Fruit fly (Drosophila melanogaster): Measurements from ENCODE around the gene CG17896.

The CG17896 gene

dm6 chrX:476230-477143 lies 16.8 kb downstream of the CG17896 start, which contains the start of the genes ebo and CG13373 (continued):
- TF ChIP-seq CG6765 (GFP tag; optimal IDR thresholded peaks at IDR 0.05) (no peak), ro (GFP tag; IDR thresholded peaks at IDR 0.05) (no peak), gce (GFP tag; IDR thresholded peaks at IDR 0.05) (no peak), klu (GFP tag; IDR thresholded peaks at IDR 0.05) (no peak), CG2129 (GFP tag; IDR thresholded peaks at IDR 0.05; ENCODE audit: partially characterized antibody) (0 out of 2 replicates have a peak, but pooled peaks have one; percentile 18), Aef1 (GFP tag; IDR thresholded peaks at IDR 0.05) (no peak), CG17359 (tag; optimal IDR thresholded peaks at IDR 0.05) (peak; percentile 44), gsb-n (tag; optimal IDR thresholded peaks at IDR 0.05) (no peak), gfzf (GFP tag; optimal IDR thresholded peaks at IDR 0.05) (peak; percentile 49), kah (GFP tag; optimal IDR thresholded peaks at IDR 0.05) (no peak), btn (GFP tag; optimal IDR thresholded peaks at IDR 0.05) (no peak), prd (optimal IDR thresholded peaks at IDR 0.05) (no peak), prd (GFP tag; IDR thresholded peaks at IDR 0.05) (peak; percentile 24; the same call in 2 of the 3 replicates), bab2 (GFP tag; optimal IDR thresholded peaks at IDR 0.05) (no peak), Tbp (GFP tag; optimal IDR thresholded peaks at IDR 0.05) (no peak), Usf (GFP tag; optimal IDR thresholded peaks at IDR 0.05) (no peak), sim (GFP tag; IDR thresholded peaks at IDR 0.05) (no peak), Sox102F (GFP tag; optimal IDR thresholded peaks at IDR 0.05) (no peak), fu2 (GFP tag; optimal IDR thresholded peaks at IDR 0.05) (no peak), CG5953 (GFP tag; IDR thresholded peaks at IDR 0.05) (no peak), danr (GFP tag; IDR thresholded peaks at IDR 0.05) (no peak), CG34422 (GFP tag; IDR thresholded peaks at IDR 0.05) (peak; percentile 50; the same call in 1 of the 3 replicates), CG10366 (GFP tag; IDR thresholded peaks at IDR 0.05) (peak; percentile 28; the same call in 1 of the 2 replicates), Hr78 (GFP tag; optimal IDR thresholded peaks at IDR 0.05) (no peak), Trl (optimal IDR thresholded peaks at IDR 0.05) (no peak), Trl (GFP tag; optimal IDR thresholded peaks at IDR 0.05) (no peak), CG4424 (GFP tag; optimal IDR thresholded peaks at IDR 0.05) (no peak), cwo (GFP tag; optimal IDR thresholded peaks at IDR 0.05) (no peak), fru (optimal IDR thresholded peaks at IDR 0.05) (no peak), CG15269 (tag; optimal IDR thresholded peaks at IDR 0.05) (no peak), CG4820 (GFP tag; optimal IDR thresholded peaks at IDR 0.05) (no peak), TFAM (GFP tag; optimal IDR thresholded peaks at IDR 0.05) (no peak), ash1 (GFP tag; optimal IDR thresholded peaks at IDR 0.05) (no peak), CG30431 (GFP tag; optimal IDR thresholded peaks at IDR 0.05) (no peak), Hmx (GFP tag; optimal IDR thresholded peaks at IDR 0.05) (no peak), CG8089 (GFP tag; optimal IDR thresholded peaks at IDR 0.05) (no peak), D19B (GFP tag; optimal IDR thresholded peaks at IDR 0.05) (no peak), nerfin-1 (tag; optimal IDR thresholded peaks at IDR 0.05) (no peak), Mrtf (GFP tag; IDR thresholded peaks at IDR 0.05) (no peak), CG12391 (tag; optimal IDR thresholded peaks at IDR 0.05) (peak; percentile 49), Nf-YB (GFP tag; optimal IDR thresholded peaks at IDR 0.05) (no peak), CG31365 (tag; optimal IDR thresholded peaks at IDR 0.05) (no peak), CG17568 (GFP tag; optimal IDR thresholded peaks at IDR 0.05) (no peak), E2f2 (GFP tag; IDR thresholded peaks at IDR 0.05) (peak; percentile 78), Xrp1 (GFP tag; IDR thresholded peaks at IDR 0.05) (peak; percentile 30; the same call in 1 of the 2 replicates), CG14050 (GFP tag; IDR thresholded peaks at IDR 0.05) (peak; percentile 15; the same call in 1 of the 3 replicates), CG9817 (tag; optimal IDR thresholded peaks at IDR 0.05) (peak; percentile 12), Blimp-1 (GFP tag; optimal IDR thresholded peaks at IDR 0.05) (no peak), Elba2 (GFP tag; optimal IDR thresholded peaks at IDR 0.05) (peak; percentile 39), CG14965 (GFP tag; optimal IDR thresholded peaks at IDR 0.05; ENCODE audit: borderline replicate concordance) (no peak)

All from whole organism, embryonic.